Worm (Caenorhabditis elegans): ENCODE measurements around the gene Y38A10A.2.

ce11 chrV:6007927-6008326 lies 55.3 kb downstream of the Y38A10A.2 start:
- TF ChIP-seq F22D6.2 (tag; optimal IDR thresholded peaks at IDR 0.05) (no peak), ama-1 (optimal IDR thresholded peaks at IDR 0.05) (no peak), ama-1 (GFP tag; optimal IDR thresholded peaks at IDR 0.05) (no peak), dpl-1 (GFP tag; optimal IDR thresholded peaks at IDR 0.05) (no peak), rec-8 (tag; optimal IDR thresholded peaks at IDR 0.05) (no peak), unc-130 (GFP tag; optimal IDR thresholded peaks at IDR 0.05) (no peak), hlh-26 (GFP tag; conservative IDR thresholded peaks at IDR 0.05) (no peak), let-607 (tag; optimal IDR thresholded peaks at IDR 0.05) (no peak)
